Worm (Caenorhabditis elegans): ENCODE results near the gene nep-12.

The nep-12 gene

ce11 chrII:4793320-4793719 lies 9.0 kb upstream of the nep-12 start:
- TF ChIP-seq hlh-13 (GFP tag; optimal IDR thresholded peaks at IDR 0.05): no peak

ce11 chrII:4791272-4791671 lies 6.9 kb upstream of the nep-12 start, which contains the start of gene F26G1.1:
Gene F26G1.1, plus strand, starts transcription at chrII:4791618.
- TF ChIP-seq lin-11 (tag; optimal IDR thresholded peaks at IDR 0.05): no peak
- TF ChIP-seq ceh-30 (tag; optimal IDR thresholded peaks at IDR 0.05): no peak
- no peak for TF ChIP-seq eyg-1 (tag; optimal IDR thresholded peaks at IDR 0.05)
- TF ChIP-seq nhr-11 (tag; optimal IDR thresholded peaks at IDR 0.05): no peak
- TF ChIP-seq hlh-15 (tag; optimal IDR thresholded peaks at IDR 0.05): no peak
- TF ChIP-seq pha-2 (tag; optimal IDR thresholded peaks at IDR 0.05): peak; percentile 39
- TF ChIP-seq sdc-2 (tag; optimal IDR thresholded peaks at IDR 0.05): peak; percentile 48
- TF ChIP-seq lim-6 (tag; optimal IDR thresholded peaks at IDR 0.05): peak; percentile 50
- TF ChIP-seq ceh-6 (GFP tag; optimal IDR thresholded peaks at IDR 0.05): no peak
- TF ChIP-seq dmd-4 (tag; optimal IDR thresholded peaks at IDR 0.05; ENCODE audit: borderline replicate concordance): no peak
- no peak for TF ChIP-seq sox-4 (tag; optimal IDR thresholded peaks at IDR 0.05)
- peak; percentile 97 for TF ChIP-seq elt-2 (tag; optimal IDR thresholded peaks at IDR 0.05)
- no peak for TF ChIP-seq ama-1 (optimal IDR thresholded peaks at IDR 0.05)
- TF ChIP-seq ceh-34 (tag; optimal IDR thresholded peaks at IDR 0.05): peak; percentile 29
- no peak for TF ChIP-seq nhr-232 (tag; optimal IDR thresholded peaks at IDR 0.05)
- TF ChIP-seq npax-4 (tag; optimal IDR thresholded peaks at IDR 0.05): peak; percentile 17
- TF ChIP-seq elt-4 (tag; optimal IDR thresholded peaks at IDR 0.05): no peak
- peak; percentile 83 for TF ChIP-seq zip-5 (tag; optimal IDR thresholded peaks at IDR 0.05)
- TF ChIP-seq ceh-19 (GFP tag; optimal IDR thresholded peaks at IDR 0.05): no peak
- peak; percentile 24 for TF ChIP-seq gmeb-2 (tag; optimal IDR thresholded peaks at IDR 0.05)
- no peak for TF ChIP-seq odd-2 (tag; optimal IDR thresholded peaks at IDR 0.05)
- peak; percentile 65 for TF ChIP-seq mec-3 (tag; optimal IDR thresholded peaks at IDR 0.05; ENCODE audit: borderline replicate concordance)
- TF ChIP-seq unc-42 (tag; optimal IDR thresholded peaks at IDR 0.05): peak; percentile 10
- peak; percentile 92 for TF ChIP-seq tbx-2 (tag; optimal IDR thresholded peaks at IDR 0.05)
- TF ChIP-seq madf-2 (tag; optimal IDR thresholded peaks at IDR 0.05): no peak
- TF ChIP-seq hlh-6 (tag; optimal IDR thresholded peaks at IDR 0.05): no peak
- peak; percentile 94 for TF ChIP-seq ets-4 (tag; optimal IDR thresholded peaks at IDR 0.05)
- TF ChIP-seq pha-4 (tag; optimal IDR thresholded peaks at IDR 0.05): no peak
- TF ChIP-seq K09A11.1 (tag; optimal IDR thresholded peaks at IDR 0.05; ENCODE audit: insufficient read depth): no peak
- TF ChIP-seq che-1 (tag; optimal IDR thresholded peaks at IDR 0.05): peak; percentile 28
- no peak for TF ChIP-seq C38D4.7 (GFP tag; optimal IDR thresholded peaks at IDR 0.05)
- TF ChIP-seq unc-55 (GFP tag; optimal IDR thresholded peaks at IDR 0.05): no peak
- peak; percentile 73 for TF ChIP-seq ahr-1 (tag; optimal IDR thresholded peaks at IDR 0.05)
- no peak for TF ChIP-seq Y22D7AL.16 (tag; optimal IDR thresholded peaks at IDR 0.05)
- TF ChIP-seq ceh-22 (tag; optimal IDR thresholded peaks at IDR 0.05): no peak
- TF ChIP-seq ceh-18 (tag; optimal IDR thresholded peaks at IDR 0.05): no peak
- no peak for TF ChIP-seq K02D7.2 (tag; optimal IDR thresholded peaks at IDR 0.05)
- peak; percentile 83 for TF ChIP-seq ceh-14 (tag; optimal IDR thresholded peaks at IDR 0.05)
- TF ChIP-seq ref-2 (tag; optimal IDR thresholded peaks at IDR 0.05): peak; percentile 72
- no peak for TF ChIP-seq nfya-1 (tag; optimal IDR thresholded peaks at IDR 0.05)
- TF ChIP-seq pax-1 (tag; optimal IDR thresholded peaks at IDR 0.05): no peak
- no peak for TF ChIP-seq hlh-30 (tag; optimal IDR thresholded peaks at IDR 0.05; ENCODE audit: insufficient read depth)
- no peak for TF ChIP-seq sox-2 (GFP tag; IDR thresholded peaks at IDR 0.05)
- TF ChIP-seq ztf-16 (tag; optimal IDR thresholded peaks at IDR 0.05): peak; percentile 43
- TF ChIP-seq ceh-45 (GFP tag; IDR thresholded peaks at IDR 0.05): no peak
- no peak for TF ChIP-seq unc-3 (GFP tag; conservative IDR thresholded peaks at IDR 0.05)
- TF ChIP-seq unc-3 (tag; optimal IDR thresholded peaks at IDR 0.05): no peak
- TF ChIP-seq C08G9.2 (tag; optimal IDR thresholded peaks at IDR 0.05): peak; percentile 93
- no peak for TF ChIP-seq dve-1 (tag; optimal IDR thresholded peaks at IDR 0.05)
- TF ChIP-seq pat-9 (tag; optimal IDR thresholded peaks at IDR 0.05): no peak
- no peak for TF ChIP-seq fkh-10 (GFP tag; optimal IDR thresholded peaks at IDR 0.05)
